Worm (Caenorhabditis elegans) whole organism, L1 larva: ENCODE data around the gene cgt-3.

Experiments
- C16A3.4 ChIP-seq: fragments of 150-350 bp; optimal IDR thresholded peaks from 2 replicates; lab custom pipeline; 2014; ENCODE audit warnings: missing biosample characterization, missing genetic modification characterization
- F16B12.6 ChIP-seq: fragments of 150-350 bp; optimal IDR thresholded peaks from 2 replicates; lab custom pipeline; 2014; ENCODE audit warnings: missing biosample characterization, missing genetic modification characterization
- aly-2 ChIP-seq: fragments of 150-350 bp; optimal IDR thresholded peaks from 2 replicates; lab custom pipeline; 2014; ENCODE audit warnings: missing biosample characterization, missing genetic modification characterization
- blmp-1 ChIP-seq: fragments of 150-350 bp; optimal IDR thresholded peaks from 2 replicates; lab custom pipeline; 2014; ENCODE audit warnings: missing biosample characterization, missing genetic modification characterization
- dsc-1 ChIP-seq: sonication (generic microtip); optimal IDR thresholded peaks from 2 replicates; lab custom pipeline; 2016; ENCODE audit warnings: mild to moderate bottlenecking, missing genetic modification characterization, missing compliant biosample characterization
- efl-1 ChIP-seq, 4 experiments: fragments of 150-350 bp; optimal IDR thresholded peaks in 3 of 4; peaks in 1 of 4; 1 replicate in 1 of 4; 2 replicates in 3 of 4; lab custom pipeline; 2014; ENCODE audit warnings: missing biosample characterization in 2 of 4, missing genetic modification characterization in 2 of 4, missing genetic modification reagents in 2 of 4
- egl-27 ChIP-seq, 2 experiments: fragments of 150-350 bp in 1 of 2; sonication (generic microtip); optimal IDR thresholded peaks; 3 replicates each; lab custom pipeline; 2017 to 2018; ENCODE audit warnings: missing biosample characterization in 2 of 2, missing genetic modification characterization in 2 of 2, missing genetic modification reagents in 2 of 2
- elt-2 ChIP-seq: sonication (generic microtip); optimal IDR thresholded peaks from 2 replicates; lab custom pipeline; 2016; ENCODE audit warnings: missing genetic modification characterization, mild to moderate bottlenecking, inconsistent platforms, missing compliant biosample characterization, missing genetic modification reagents
- elt-3 ChIP-seq, 6 experiments: fragments of 150-350 bp in 1 of 6; sonication (generic microtip); optimal IDR thresholded peaks; 2 replicates each; lab custom pipeline; 2017 to 2018; ENCODE audit warnings: missing biosample characterization in 6 of 6, missing genetic modification characterization in 6 of 6, inconsistent platforms in 1 of 6
- ets-5 ChIP-seq: fragments of 200-800 bp; sonication (Bioruptor generic); IDR thresholded peaks from 2 replicates; pipeline ENCODE4 v1.3.6; 2022; ENCODE audit warnings: missing genetic modification characterization, missing compliant biosample characterization
- fos-1 ChIP-seq: fragments of 150-350 bp; optimal IDR thresholded peaks from 2 replicates; lab custom pipeline; 2014; ENCODE audit warnings: missing biosample characterization, missing genetic modification characterization
- grh-1 ChIP-seq: fragments of 200-800 bp; sonication (Bioruptor generic); IDR thresholded peaks from 2 replicates; pipeline ENCODE4 v1.3.6; 2022; ENCODE audit warnings: missing genetic modification reagents, missing genetic modification characterization, missing compliant biosample characterization
- hlh-17 ChIP-seq: fragments of 200-800 bp; sonication (Bioruptor generic); optimal IDR thresholded peaks from 2 replicates; lab custom pipeline; 2018; ENCODE audit warnings: missing genetic modification characterization, mild to moderate bottlenecking, missing compliant biosample characterization, moderate library complexity, borderline replicate concordance
- irx-1 ChIP-seq: sonication (generic microtip); optimal IDR thresholded peaks from 2 replicates; lab custom pipeline; 2016; ENCODE audit warnings: missing genetic modification characterization, missing compliant biosample characterization
- isw-1 ChIP-seq: fragments of 200-800 bp; sonication (Bioruptor generic); IDR thresholded peaks from 2 replicates; pipeline ENCODE4 v1.3.6; 2022; ENCODE audit warnings: missing genetic modification characterization, missing compliant biosample characterization
- lin-13 ChIP-seq: fragments of 150-350 bp; optimal IDR thresholded peaks from 2 replicates; lab custom pipeline; 2014; ENCODE audit warnings: missing biosample characterization, missing genetic modification reagents, missing genetic modification characterization
- lin-14 ChIP-seq: fragments of 200-800 bp; sonication (Bioruptor generic); optimal IDR thresholded peaks from 2 replicates; lab custom pipeline; 2018; ENCODE audit warnings: mild to moderate bottlenecking, missing genetic modification characterization, moderate library complexity, missing compliant biosample characterization
- lin-35 ChIP-seq, 2 experiments: fragments of 150-350 bp; optimal IDR thresholded peaks; 2 replicates each; lab custom pipeline; 2014; ENCODE audit warnings: missing biosample characterization in 2 of 2, missing genetic modification characterization in 2 of 2, missing genetic modification reagents in 2 of 2
- lin-39 ChIP-seq: fragments of 150-350 bp; optimal IDR thresholded peaks from 2 replicates; lab custom pipeline; 2014; ENCODE audit warnings: missing biosample characterization, missing genetic modification reagents, missing genetic modification characterization
- lsy-2 ChIP-seq, 2 experiments: fragments of 150-350 bp; optimal IDR thresholded peaks; 2 replicates each; lab custom pipeline; 2014; ENCODE audit warnings: missing biosample characterization in 2 of 2, missing genetic modification characterization in 2 of 2
- mdl-1 ChIP-seq, 2 experiments: fragments of 150-350 bp; optimal IDR thresholded peaks; 2 replicates each; lab custom pipeline; 2014 to 2017; ENCODE audit warnings: missing biosample characterization in 2 of 2, missing genetic modification characterization in 2 of 2, inconsistent platforms in 1 of 2
- mef-2 ChIP-seq: fragments of 150-350 bp; optimal IDR thresholded peaks from 2 replicates; lab custom pipeline; 2014; ENCODE audit warnings: missing biosample characterization, missing genetic modification characterization
- mep-1 ChIP-seq: fragments of 150-350 bp; optimal IDR thresholded peaks from 2 replicates; lab custom pipeline; 2014; ENCODE audit warnings: missing biosample characterization, missing genetic modification characterization
- nhr-11 ChIP-seq: fragments of 150-350 bp; optimal IDR thresholded peaks from 2 replicates; lab custom pipeline; 2014; ENCODE audit warnings: missing biosample characterization, missing genetic modification characterization
- nhr-19 ChIP-seq: fragments of 200-800 bp; sonication (Bioruptor generic); conservative IDR thresholded peaks from 2 replicates; pipeline ENCODE4 v1.3.6; 2022; ENCODE audit warnings: missing genetic modification characterization, missing compliant biosample characterization
- nhr-20 ChIP-seq: sonication (generic microtip); optimal IDR thresholded peaks from 2 replicates; lab custom pipeline; 2016; ENCODE audit warnings: mild to moderate bottlenecking, missing genetic modification characterization, missing compliant biosample characterization
- nhr-71 ChIP-seq: sonication (generic microtip); optimal IDR thresholded peaks from 2 replicates; lab custom pipeline; 2016; ENCODE audit warnings: mild to moderate bottlenecking, missing genetic modification characterization, moderate library complexity, missing compliant biosample characterization
- nhr-77 ChIP-seq: fragments of 150-350 bp; optimal IDR thresholded peaks from 2 replicates; lab custom pipeline; 2014; ENCODE audit warnings: missing biosample characterization, missing genetic modification characterization
- nhr-85 ChIP-seq: sonication (generic microtip); peaks from one replicate; lab custom pipeline; 2016; ENCODE audit warnings: missing genetic modification characterization, inconsistent platforms, missing compliant biosample characterization
- nhr-90 ChIP-seq: sonication (generic microtip); optimal IDR thresholded peaks from 2 replicates; lab custom pipeline; 2016; ENCODE audit warnings: mild to moderate bottlenecking, missing genetic modification characterization, missing compliant biosample characterization; ENCODE audit not compliant: poor library complexity
- rnt-1 ChIP-seq: sonication (generic microtip); optimal IDR thresholded peaks from 2 replicates; lab custom pipeline; 2016; ENCODE audit warnings: mild to moderate bottlenecking, missing genetic modification characterization, moderate library complexity, missing compliant biosample characterization
- snpc-4 ChIP-seq: fragments of 150-350 bp; optimal IDR thresholded peaks from 2 replicates; lab custom pipeline; 2014; ENCODE audit warnings: missing biosample characterization, missing genetic modification characterization
- snu-23 ChIP-seq: sonication (generic microtip); optimal IDR thresholded peaks from 2 replicates; lab custom pipeline; 2016; ENCODE audit warnings: missing genetic modification characterization, missing compliant biosample characterization
- tbx-2 ChIP-seq: sonication (generic microtip); optimal IDR thresholded peaks from 2 replicates; lab custom pipeline; 2016; ENCODE audit warnings: missing genetic modification characterization, missing compliant biosample characterization
- unc-130 ChIP-seq: fragments of 150-350 bp; optimal IDR thresholded peaks from 2 replicates; lab custom pipeline; 2017; ENCODE audit warnings: missing biosample characterization, missing genetic modification characterization, inconsistent platforms
- vab-15 ChIP-seq: sonication (generic microtip); optimal IDR thresholded peaks from 2 replicates; lab custom pipeline; 2017; ENCODE audit warnings: missing genotype, mild to moderate bottlenecking, missing genetic modification characterization, missing compliant biosample characterization
- ztf-4 ChIP-seq: fragments of 150-350 bp; optimal IDR thresholded peaks from 2 replicates; lab custom pipeline; 2014; ENCODE audit warnings: missing biosample characterization, missing genetic modification characterization

cgt-3 gene

ce11 chrII:5933133-5933532 is 22.0 kb downstream of the cgt-3 start:
- TF ChIP-seq efl-1 (optimal IDR thresholded peaks at IDR 0.05; lab: Kevin White, UChicago), result no peak
- TF ChIP-seq efl-1 (GFP tag; optimal IDR thresholded peaks at IDR 0.05 in 1 of 2; lab: Kevin White, UChicago), result peak in 1 of 2 experiments; percentile 10
- peak; percentile 70 for TF ChIP-seq nhr-85 (tag; lab: Kevin White, UChicago)
- TF ChIP-seq ets-5 (GFP tag; lab: Robert Waterston, UW), result no peak

- TF ChIP-seq snpc-4 (tag; lab: Kevin White, UChicago) (no peak), mdl-1 (tag; optimal IDR thresholded peaks at IDR 0.05; lab: Kevin White, UChicago) (peak in 1 of 2 experiments; percentile 14), nhr-77 (tag; lab: Kevin White, UChicago) (no peak), nhr-90 (peak; percentile 26), unc-130 (tag; lab: Kevin White, UChicago) (peak; percentile 55), lsy-2 (tag; optimal IDR thresholded peaks at IDR 0.05; lab: Kevin White, UChicago) (peak; percentile 21 to 33), rnt-1 (tag; lab: Kevin White, UChicago) (peak; percentile 56), nhr-85 (tag; lab: Kevin White, UChicago) (peak; percentile 76), lin-39 (tag; lab: Kevin White, UChicago) (no peak), C16A3.4 (tag; lab: Kevin White, UChicago) (peak; percentile 8), mep-1 (tag; lab: Kevin White, UChicago) (no peak), isw-1 (no peak), nhr-19 (GFP tag; lab: Robert Waterston, UW) (peak; percentile 37; the same call in 1 of the 2 replicates), lin-13 (no peak), elt-3 (tag; optimal IDR thresholded peaks at IDR 0.05; lab: Kevin White, UChicago) (peak in 2 of 6 experiments; percentile 42 to 82), grh-1 (GFP tag; lab: Robert Waterston, UW) (0 out of 2 replicates have a peak, but pooled peaks have one; percentile 17), nhr-71 (peak; percentile 41), mef-2 (tag; lab: Kevin White, UChicago) (no peak), nhr-20 (tag; lab: Kevin White, UChicago) (peak; percentile 31), tbx-2 (peak; percentile 16), lin-14 (peak; percentile 65), vab-15 (tag; lab: Kevin White, UChicago) (no peak), snu-23 (GFP tag; lab: Kevin White, UChicago) (peak; percentile 42), aly-2 (tag; lab: Kevin White, UChicago) (no peak), F16B12.6 (no peak), hlh-17 (GFP tag; lab: Kevin White, UChicago) (no peak), fos-1 (tag; lab: Kevin White, UChicago) (no peak), lin-35 (GFP tag; optimal IDR thresholded peaks at IDR 0.05; lab: Kevin White, UChicago) (peak in 1 of 2 experiments; percentile 2), blmp-1 (tag; lab: Kevin White, UChicago) (peak; percentile 62), nhr-11 (tag; lab: Kevin White, UChicago) (peak; percentile 7)
Observed at ce11 chrII:5933962-5934422, 22.9 kb downstream of the cgt-3 start.

ce11 chrII:5936009-5936408 is 24.9 kb downstream of the cgt-3 start:
- TF ChIP-seq lsy-2 (tag; optimal IDR thresholded peaks at IDR 0.05; lab: Kevin White, UChicago), result peak in 1 of 2 experiments; percentile 23
- peak; percentile 74 for TF ChIP-seq elt-2
- TF ChIP-seq dsc-1 (tag; lab: Kevin White, UChicago), result no peak
- peak; percentile 20 for TF ChIP-seq lin-14
- no peak for TF ChIP-seq egl-27 (tag; optimal IDR thresholded peaks at IDR 0.05; lab: Kevin White, UChicago)
- no peak for TF ChIP-seq efl-1 (optimal IDR thresholded peaks at IDR 0.05; lab: Kevin White, UChicago)
- TF ChIP-seq efl-1 (GFP tag; optimal IDR thresholded peaks at IDR 0.05 in 1 of 2; lab: Kevin White, UChicago), result peak in 1 of 2 experiments; percentile 68
- TF ChIP-seq lin-35 (GFP tag; optimal IDR thresholded peaks at IDR 0.05; lab: Kevin White, UChicago), result peak in 1 of 2 experiments; percentile 63
- no peak for TF ChIP-seq nhr-85 (tag; lab: Kevin White, UChicago)

ce11 chrII:5940815-5941214 is 29.7 kb downstream of the cgt-3 start, which contains the start of gene F28B12.6:
F28B12.6 (plus strand) TSS chrII:5940863.
- peak; percentile 8 for TF ChIP-seq ztf-4
- TF ChIP-seq efl-1 (optimal IDR thresholded peaks at IDR 0.05; lab: Kevin White, UChicago), result no peak
- TF ChIP-seq efl-1 (GFP tag; optimal IDR thresholded peaks at IDR 0.05 in 1 of 2; lab: Kevin White, UChicago), result peak in 1 of 2 experiments; percentile 56
- no peak for TF ChIP-seq nhr-20 (tag; lab: Kevin White, UChicago)
- peak; percentile 3 for TF ChIP-seq nhr-85 (tag; lab: Kevin White, UChicago)
- no peak for TF ChIP-seq dsc-1 (tag; lab: Kevin White, UChicago)
- TF ChIP-seq irx-1 (tag; lab: Kevin White, UChicago), result no peak
- no peak for TF ChIP-seq F16B12.6
- TF ChIP-seq rnt-1 (tag; lab: Kevin White, UChicago), result peak; percentile 18
- TF ChIP-seq, all 84 proteins: peak for 4
